Worm (Caenorhabditis elegans) whole organism, L2 larva: ENCODE measurements around the gene str-129.

Source experiments
- C34F6.9 ChIP-seq: fragments of 150-350 bp; optimal IDR thresholded peaks from 2 replicates; lab custom pipeline; 2014; ENCODE audit warnings: missing biosample characterization, missing genetic modification characterization
- F13H6.1 ChIP-seq: sonication (generic microtip); optimal IDR thresholded peaks from 2 replicates; lab custom pipeline; 2016; ENCODE audit warnings: missing genetic modification characterization, missing compliant biosample characterization
- Y55F3AM.14 ChIP-seq: fragments of 200-800 bp; sonication (Bioruptor generic); optimal IDR thresholded peaks from 2 replicates; lab custom pipeline; 2018; ENCODE audit warnings: mild to moderate bottlenecking, missing genetic modification characterization, missing compliant biosample characterization
- ZK546.5 ChIP-seq: sonication (generic microtip); optimal IDR thresholded peaks from 2 replicates; lab custom pipeline; 2017; ENCODE audit warnings: missing biosample characterization, missing genetic modification characterization
- aly-2 ChIP-seq: fragments of 150-350 bp; optimal IDR thresholded peaks from 2 replicates; lab custom pipeline; 2014; ENCODE audit warnings: missing biosample characterization, missing genetic modification characterization
- blmp-1 ChIP-seq: sonication (generic microtip); optimal IDR thresholded peaks from 2 replicates; lab custom pipeline; 2017; ENCODE audit warnings: missing genetic modification characterization, mild to moderate bottlenecking, missing compliant biosample characterization, antibody characterized with exemption, moderate library complexity; ENCODE audit not compliant: insufficient read depth
- ceh-82 ChIP-seq: fragments of 150-350 bp; optimal IDR thresholded peaks from 2 replicates; lab custom pipeline; 2014; ENCODE audit warnings: missing biosample characterization, missing genetic modification characterization
- dmd-4 ChIP-seq: sonication (generic microtip); optimal IDR thresholded peaks from 2 replicates; lab custom pipeline; 2017; ENCODE audit warnings: missing biosample characterization, missing genetic modification characterization
- elt-1 ChIP-seq: fragments of 150-350 bp; optimal IDR thresholded peaks from 2 replicates; lab custom pipeline; 2014; ENCODE audit warnings: missing biosample characterization, missing genetic modification characterization
- fos-1 ChIP-seq: fragments of 150-350 bp; optimal IDR thresholded peaks from 2 replicates; lab custom pipeline; 2014; ENCODE audit warnings: missing biosample characterization, missing genetic modification characterization
- gmeb-1 ChIP-seq: fragments of 150-350 bp; optimal IDR thresholded peaks from 2 replicates; lab custom pipeline; 2014; ENCODE audit warnings: missing biosample characterization, missing genetic modification characterization
- lin-11 ChIP-seq: fragments of 150-350 bp; sonication (generic microtip); optimal IDR thresholded peaks from 2 replicates; lab custom pipeline; 2014; ENCODE audit warnings: missing biosample characterization, missing genetic modification characterization, inconsistent platforms, mixed read lengths
- lin-39 ChIP-seq: fragments of 150-350 bp; optimal IDR thresholded peaks from 2 replicates; lab custom pipeline; 2014; ENCODE audit warnings: missing biosample characterization, missing genetic modification reagents, missing genetic modification characterization
- mab-5 ChIP-seq: fragments of 150-350 bp; optimal IDR thresholded peaks from 2 replicates; lab custom pipeline; 2014; ENCODE audit warnings: missing biosample characterization, missing genetic modification characterization
- mbf-1 ChIP-seq: sonication (generic microtip); optimal IDR thresholded peaks from 2 replicates; lab custom pipeline; 2017; ENCODE audit warnings: missing biosample characterization, missing genetic modification characterization
- nhr-11 ChIP-seq: fragments of 150-350 bp; optimal IDR thresholded peaks from 2 replicates; lab custom pipeline; 2014; ENCODE audit warnings: missing biosample characterization, missing genetic modification characterization
- nhr-12 ChIP-seq: fragments of 150-350 bp; optimal IDR thresholded peaks from 2 replicates; lab custom pipeline; 2014; ENCODE audit warnings: missing biosample characterization, missing genetic modification characterization
- nhr-129 ChIP-seq: fragments of 150-350 bp; optimal IDR thresholded peaks from 2 replicates; lab custom pipeline; 2014; ENCODE audit warnings: missing biosample characterization, missing genetic modification characterization
- nhr-21 ChIP-seq: fragments of 150-350 bp; optimal IDR thresholded peaks from 2 replicates; lab custom pipeline; 2014; ENCODE audit warnings: missing biosample characterization, missing genetic modification characterization
- nhr-23 ChIP-seq: fragments of 150-350 bp; optimal IDR thresholded peaks from 2 replicates; lab custom pipeline; 2014; ENCODE audit warnings: missing biosample characterization, missing genetic modification reagents, missing genetic modification characterization
- nhr-6 ChIP-seq: fragments of 150-350 bp; optimal IDR thresholded peaks from 2 replicates; lab custom pipeline; 2014; ENCODE audit warnings: missing biosample characterization, missing genetic modification characterization
- nhr-77 ChIP-seq: fragments of 150-350 bp; optimal IDR thresholded peaks from 2 replicates; lab custom pipeline; 2014; ENCODE audit warnings: missing biosample characterization, missing genetic modification characterization
- peb-1 ChIP-seq: fragments of 150-350 bp; optimal IDR thresholded peaks from 2 replicates; lab custom pipeline; 2014; ENCODE audit warnings: missing biosample characterization, missing genetic modification characterization
- sem-4 ChIP-seq: fragments of 150-350 bp; optimal IDR thresholded peaks from 2 replicates; lab custom pipeline; 2014; ENCODE audit warnings: missing biosample characterization, missing genetic modification reagents, missing genetic modification characterization
- skn-1 ChIP-seq: sonication (generic microtip); optimal IDR thresholded peaks from 2 replicates; lab custom pipeline; 2017; ENCODE audit warnings: missing biosample characterization, missing genetic modification characterization
- sma-9 ChIP-seq, 2 experiments: fragments of 150-350 bp in 1 of 2; sonication (generic microtip) in 1 of 2; optimal IDR thresholded peaks; 2 replicates each; lab custom pipeline; 2014 to 2016; ENCODE audit warnings: missing genetic modification characterization in 2 of 2, mild to moderate bottlenecking in 1 of 2, missing biosample characterization in 1 of 2, missing compliant biosample characterization in 1 of 2, missing genetic modification reagents in 1 of 2, moderate library complexity in 1 of 2
- snpc-4 ChIP-seq: fragments of 150-350 bp; optimal IDR thresholded peaks from 2 replicates; lab custom pipeline; 2014; ENCODE audit warnings: missing biosample characterization, missing genetic modification characterization
- unc-39 ChIP-seq: fragments of 150-350 bp; optimal IDR thresholded peaks from 2 replicates; lab custom pipeline; 2014; ENCODE audit warnings: missing biosample characterization, missing genetic modification characterization
- unc-55 ChIP-seq: fragments of 150-350 bp; sonication (generic microtip); optimal IDR thresholded peaks from 3 replicates; lab custom pipeline; 2014; ENCODE audit warnings: missing biosample characterization, missing genetic modification reagents, missing genetic modification characterization
- unc-62 ChIP-seq: fragments of 150-350 bp; optimal IDR thresholded peaks from 2 replicates; lab custom pipeline; 2014; ENCODE audit warnings: missing biosample characterization, missing genetic modification reagents, missing genetic modification characterization
- zag-1 ChIP-seq: fragments of 150-350 bp; optimal IDR thresholded peaks from 2 replicates; lab custom pipeline; 2014; ENCODE audit warnings: missing biosample characterization, missing genetic modification characterization
- ztf-1 ChIP-seq: fragments of 200-800 bp; sonication (Bioruptor generic); conservative IDR thresholded peaks from 2 replicates; pipeline ENCODE4 v1.3.6; 2022; ENCODE audit warnings: missing genetic modification characterization, missing compliant biosample characterization
- ztf-11 ChIP-seq: sonication (generic microtip); optimal IDR thresholded peaks from 2 replicates; lab custom pipeline; 2017; ENCODE audit warnings: missing biosample characterization, missing genetic modification characterization

The str-129 gene

DNA sequence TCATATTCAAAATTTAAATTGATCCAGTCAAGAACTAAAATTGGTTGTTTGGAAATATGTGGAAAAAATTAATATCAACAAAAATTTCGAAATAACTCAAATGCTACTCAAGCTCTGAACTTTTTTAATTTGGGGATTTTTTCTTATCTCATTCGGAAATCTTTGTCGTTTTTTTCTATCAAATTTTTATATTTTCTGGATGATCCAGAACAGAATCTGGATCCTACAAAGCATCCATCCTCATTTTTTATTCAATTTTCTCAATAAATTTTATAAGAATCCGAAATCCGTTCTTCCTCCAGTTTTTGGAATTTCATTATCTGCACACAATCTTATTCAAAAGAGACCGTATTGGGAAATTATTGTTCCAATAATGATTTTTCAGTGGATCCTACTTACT is 28.6 kb upstream of the str-129 start, which contains the start of gene D1014.6:
TSS of gene D1014.6 (plus strand) at position 301 of the 400 bp plus-strand sequence.
- TF ChIP-seq gmeb-1 (tag; lab: Kevin White, UChicago), result no peak
- TF ChIP-seq F13H6.1 (tag; lab: Kevin White, UChicago), result no peak
- no peak for TF ChIP-seq sma-9 (GFP tag; optimal IDR thresholded peaks at IDR 0.05; lab: Kevin White, UChicago)
- no peak for TF ChIP-seq sma-9 (tag; optimal IDR thresholded peaks at IDR 0.05; lab: Kevin White, UChicago)
- no peak for TF ChIP-seq fos-1
- TF ChIP-seq nhr-6 (tag; lab: Kevin White, UChicago), result no peak
- no peak for TF ChIP-seq C34F6.9 (tag; lab: Kevin White, UChicago)
- no peak for TF ChIP-seq ZK546.5 (tag; lab: Kevin White, UChicago)
- TF ChIP-seq mbf-1 (tag; lab: Kevin White, UChicago), result no peak
- TF ChIP-seq nhr-129 (tag; lab: Kevin White, UChicago), result no peak
- TF ChIP-seq mab-5 (tag; lab: Kevin White, UChicago), result no peak
- TF ChIP-seq snpc-4 (tag; lab: Kevin White, UChicago), result no peak
- no peak for TF ChIP-seq zag-1
- TF ChIP-seq sem-4 (tag; lab: Kevin White, UChicago), result no peak

- TF ChIP-seq nhr-11 (tag; lab: Kevin White, UChicago) (no peak), F13H6.1 (tag; lab: Kevin White, UChicago) (no peak), nhr-12 (tag; lab: Kevin White, UChicago) (no peak), mab-5 (tag; lab: Kevin White, UChicago) (no peak), unc-39 (tag; lab: Kevin White, UChicago) (no peak), Y55F3AM.14 (no peak), unc-62 (GFP tag; lab: Kevin White, UChicago) (no peak), sma-9 (GFP tag; optimal IDR thresholded peaks at IDR 0.05; lab: Kevin White, UChicago) (no peak), sma-9 (tag; optimal IDR thresholded peaks at IDR 0.05; lab: Kevin White, UChicago) (no peak), mbf-1 (tag; lab: Kevin White, UChicago) (no peak), ZK546.5 (tag; lab: Kevin White, UChicago) (no peak), ztf-11 (no peak), aly-2 (tag; lab: Kevin White, UChicago) (no peak), elt-1 (no peak), peb-1 (no peak), nhr-6 (tag; lab: Kevin White, UChicago) (no peak), unc-55 (GFP tag; lab: Kevin White, UChicago) (no peak), lin-11 (tag; lab: Kevin White, UChicago) (no peak), C34F6.9 (tag; lab: Kevin White, UChicago) (no peak)
Measured at ce11 chrV:8117964-8118363, 25.7 kb upstream of the str-129 start, which contains the start of gene D1014.7. TSS of gene D1014.7 (plus strand) at chrV:8118264.

DNA sequence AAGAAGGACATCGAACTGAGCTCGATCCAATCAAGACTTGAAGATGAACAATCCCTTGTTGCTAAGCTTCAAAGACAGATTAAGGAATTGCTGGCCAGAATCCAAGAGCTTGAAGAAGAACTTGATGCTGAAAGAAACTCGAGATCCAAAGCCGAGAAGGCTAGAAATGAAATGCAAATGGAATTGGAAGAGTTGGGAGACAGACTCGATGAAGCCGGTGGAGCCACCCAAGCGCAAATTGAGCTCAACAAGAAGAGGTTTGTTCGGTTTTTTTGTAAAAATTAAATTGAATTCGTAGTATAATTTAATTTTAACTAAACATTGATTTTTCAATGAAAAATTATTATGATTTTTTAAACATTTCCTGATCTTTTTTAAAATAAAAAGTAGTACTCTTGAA is 22.3 kb upstream of the str-129 start:
- no peak for TF ChIP-seq unc-55 (GFP tag; lab: Kevin White, UChicago)
- no peak for TF ChIP-seq mbf-1 (tag; lab: Kevin White, UChicago)
- no peak for TF ChIP-seq dmd-4 (tag; lab: Kevin White, UChicago)
- TF ChIP-seq nhr-77 (tag; lab: Kevin White, UChicago), result no peak
- no peak for TF ChIP-seq Y55F3AM.14
- no peak for TF ChIP-seq skn-1 (tag; lab: Kevin White, UChicago)
- no peak for TF ChIP-seq blmp-1 (tag; lab: Kevin White, UChicago)
- TF ChIP-seq F13H6.1 (tag; lab: Kevin White, UChicago), result no peak
- no peak for TF ChIP-seq nhr-12 (tag; lab: Kevin White, UChicago)
- TF ChIP-seq nhr-11 (tag; lab: Kevin White, UChicago), result no peak
- no peak for TF ChIP-seq ztf-1
- TF ChIP-seq nhr-21 (tag; lab: Kevin White, UChicago), result no peak
- TF ChIP-seq lin-11 (tag; lab: Kevin White, UChicago), result no peak
- no peak for TF ChIP-seq lin-39 (tag; lab: Kevin White, UChicago)
- no peak for TF ChIP-seq mab-5 (tag; lab: Kevin White, UChicago)

ce11 chrV:8110816-8111215 is 18.5 kb upstream of the str-129 start:
- no peak for TF ChIP-seq ceh-82
- no peak for TF ChIP-seq unc-55 (GFP tag; lab: Kevin White, UChicago)
- peak; percentile 11 for TF ChIP-seq F13H6.1 (tag; lab: Kevin White, UChicago)

ce11 chrV:8108670-8109069 is 16.4 kb upstream of the str-129 start, which contains the start of gene myo-5:
TSS of gene myo-5 (plus strand) at chrV:8108970.
- no peak for TF ChIP-seq nhr-23 (tag; lab: Kevin White, UChicago)
- no peak for TF ChIP-seq nhr-6 (tag; lab: Kevin White, UChicago)
